Fruit fly (Drosophila melanogaster): ENCODE data around the gene CG11882.

DNA sequence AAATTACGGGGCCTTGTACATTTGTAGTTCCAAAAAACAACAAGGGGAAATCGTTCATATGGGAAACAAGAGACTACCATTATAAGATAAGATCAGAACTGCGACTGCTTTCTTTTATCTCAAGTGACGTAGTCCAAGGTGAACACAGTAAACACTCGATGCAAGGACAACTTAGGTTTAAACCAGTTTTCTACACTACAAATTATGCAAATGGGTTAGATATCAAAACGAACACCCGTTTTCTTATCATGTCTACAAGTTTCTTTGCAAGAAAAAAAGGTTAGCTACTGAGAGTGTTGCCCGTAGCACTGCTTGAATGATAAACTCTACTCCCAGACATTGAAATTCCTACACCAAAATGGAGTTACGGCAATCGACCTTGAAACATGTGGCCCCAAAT, 23.8 kb downstream of the CG11882 start:
- TF ChIP-seq fd85E (GFP tag; optimal IDR thresholded peaks at IDR 0.05): peak; percentile 14
- peak; percentile 93 for TF ChIP-seq Hr39 (GFP tag; optimal IDR thresholded peaks at IDR 0.05)
- no peak for TF ChIP-seq fkh (GFP tag; optimal IDR thresholded peaks at IDR 0.05)
- peak; percentile 48 for TF ChIP-seq CG1621 (tag; optimal IDR thresholded peaks at IDR 0.05)
- peak; percentile 81 for TF ChIP-seq acj6 (GFP tag; optimal IDR thresholded peaks at IDR 0.05)
- TF ChIP-seq CG15336 (GFP tag; IDR thresholded peaks at IDR 0.05): peak; percentile 62
- TF ChIP-seq Blimp-1 (GFP tag; optimal IDR thresholded peaks at IDR 0.05): peak; percentile 13
- peak; percentile 93 for TF ChIP-seq CG31627 (GFP tag; optimal IDR thresholded peaks at IDR 0.05)
